Fruit fly (Drosophila melanogaster) whole organism: ENCODE measurements around the gene Aprt.

Experiments used
- CG8478 ChIP-seq: fragments of >200 bp; optimal IDR thresholded peaks from 2 replicates; lab custom pipeline; 2018; ENCODE audit warnings: inconsistent platforms
- Dll ChIP-seq: fragments of >200 bp; optimal IDR thresholded peaks from 2 replicates; lab custom pipeline; 2017
- EcR ChIP-seq, 2 experiments: fragments of >200 bp; optimal IDR thresholded peaks; 2 replicates each; lab custom pipeline; 2017; ENCODE audit warnings: missing biosample characterization in 2 of 2, missing genetic modification characterization in 2 of 2, missing genetic modification reagents in 2 of 2
- pan ChIP-seq: fragments of >200 bp; optimal IDR thresholded peaks from 2 replicates; lab custom pipeline; 2017
- psq ChIP-seq: fragments of >200 bp; optimal IDR thresholded peaks from 2 replicates; lab custom pipeline; 2017
- usp ChIP-seq: fragments of >200 bp; optimal IDR thresholded peaks from 2 replicates; lab custom pipeline; 2017; ENCODE audit warnings: missing biosample characterization, missing genetic modification characterization, mixed read lengths

The Aprt gene

dm6 chr3L:1897709-1898108 lies 12.9 kb upstream of the Aprt start:
- TF ChIP-seq EcR (GFP tag; optimal IDR thresholded peaks at IDR 0.05; lab: Kevin White, UChicago), result no peak
- no peak for TF ChIP-seq pan (lab: Kevin White, UChicago)
- TF ChIP-seq usp (GFP tag; lab: Kevin White, UChicago), result no peak
- no peak for TF ChIP-seq psq (lab: Kevin White, UChicago)
- TF ChIP-seq Dll (lab: Kevin White, UChicago), result no peak
- TF ChIP-seq CG8478 (lab: Kevin White, UChicago), result no peak

dm6 chr3L:1891914-1892313 lies 7.1 kb upstream of the Aprt start:
- no peak for TF ChIP-seq usp (GFP tag; lab: Kevin White, UChicago)
- TF ChIP-seq EcR (GFP tag; optimal IDR thresholded peaks at IDR 0.05; lab: Kevin White, UChicago), result no peak
- no peak for TF ChIP-seq CG8478 (lab: Kevin White, UChicago)
- TF ChIP-seq pan (lab: Kevin White, UChicago), result no peak
- no peak for TF ChIP-seq psq (lab: Kevin White, UChicago)
- TF ChIP-seq Dll (lab: Kevin White, UChicago), result no peak

dm6 chr3L:1890941-1891340 lies 6.1 kb upstream of the Aprt start:
- TF ChIP-seq CG8478 (lab: Kevin White, UChicago), result peak; percentile 36
- TF ChIP-seq psq (lab: Kevin White, UChicago), result no peak

- TF ChIP-seq Dll (lab: Kevin White, UChicago), result no peak
- no peak for TF ChIP-seq EcR (GFP tag; optimal IDR thresholded peaks at IDR 0.05; lab: Kevin White, UChicago)
- TF ChIP-seq CG8478 (lab: Kevin White, UChicago), result no peak
- TF ChIP-seq pan (lab: Kevin White, UChicago), result no peak
- no peak for TF ChIP-seq usp (GFP tag; lab: Kevin White, UChicago)
- TF ChIP-seq psq (lab: Kevin White, UChicago), result no peak
Observed at dm6 chr3L:1887929-1888529, 3.2 kb upstream of the Aprt start.

- no peak for TF ChIP-seq pan (lab: Kevin White, UChicago)
- no peak for TF ChIP-seq Dll (lab: Kevin White, UChicago)
- TF ChIP-seq usp (GFP tag; lab: Kevin White, UChicago), result no peak
- no peak for TF ChIP-seq EcR (GFP tag; optimal IDR thresholded peaks at IDR 0.05; lab: Kevin White, UChicago)
Observed at dm6 chr3L:1886125-1886544, 1.3 kb upstream of the Aprt start.

- TF ChIP-seq CG8478 (lab: Kevin White, UChicago) (no peak), EcR (GFP tag; optimal IDR thresholded peaks at IDR 0.05; lab: Kevin White, UChicago) (no peak), psq (lab: Kevin White, UChicago) (no peak), Dll (lab: Kevin White, UChicago) (no peak), usp (GFP tag; lab: Kevin White, UChicago) (no peak), pan (lab: Kevin White, UChicago) (no peak)
Observed at dm6 chr3L:1885436-1885835, 617 bp upstream of the Aprt start, which contains the start of gene Tmhs. TSS of gene Tmhs (plus strand) at chr3L:1885657.

- TF ChIP-seq pan (lab: Kevin White, UChicago) (no peak), psq (lab: Kevin White, UChicago) (no peak), usp (GFP tag; lab: Kevin White, UChicago) (no peak), EcR (GFP tag; optimal IDR thresholded peaks at IDR 0.05; lab: Kevin White, UChicago) (no peak), CG8478 (lab: Kevin White, UChicago) (no peak), Dll (lab: Kevin White, UChicago) (no peak)
Observed at dm6 chr3L:1882868-1883554, 1.8 kb downstream of the Aprt start, which contains the start of gene CG13937. TSS of gene CG13937 (minus strand) at chr3L:1883041.

- TF ChIP-seq usp (GFP tag; lab: Kevin White, UChicago), result no peak
- TF ChIP-seq CG8478 (lab: Kevin White, UChicago), result no peak
- TF ChIP-seq EcR (GFP tag; optimal IDR thresholded peaks at IDR 0.05; lab: Kevin White, UChicago), result no peak
- no peak for TF ChIP-seq Dll (lab: Kevin White, UChicago)
- no peak for TF ChIP-seq pan (lab: Kevin White, UChicago)
- TF ChIP-seq psq (lab: Kevin White, UChicago), result no peak
Observed at dm6 chr3L:1881919-1882318, 2.9 kb downstream of the Aprt start.

dm6 chr3L:1880692-1881091 lies 4.1 kb downstream of the Aprt start:
- TF ChIP-seq pan (lab: Kevin White, UChicago), result no peak
- no peak for TF ChIP-seq usp (GFP tag; lab: Kevin White, UChicago)
- no peak for TF ChIP-seq psq (lab: Kevin White, UChicago)
- TF ChIP-seq EcR (GFP tag; optimal IDR thresholded peaks at IDR 0.05; lab: Kevin White, UChicago), result no peak
- no peak for TF ChIP-seq CG8478 (lab: Kevin White, UChicago)
- no peak for TF ChIP-seq Dll (lab: Kevin White, UChicago)

dm6 chr3L:1876215-1876625 lies 8.6 kb downstream of the Aprt start, which contains the start of gene dre4:
TSS of gene dre4 (minus strand) at chr3L:1876312.
- TF ChIP-seq psq (lab: Kevin White, UChicago) (no peak), pan (lab: Kevin White, UChicago) (no peak), usp (GFP tag; lab: Kevin White, UChicago) (no peak), EcR (GFP tag; optimal IDR thresholded peaks at IDR 0.05; lab: Kevin White, UChicago) (no peak), Dll (lab: Kevin White, UChicago) (no peak)

- TF ChIP-seq CG8478 (lab: Kevin White, UChicago) (no peak), EcR (GFP tag; optimal IDR thresholded peaks at IDR 0.05; lab: Kevin White, UChicago) (no peak), usp (GFP tag; lab: Kevin White, UChicago) (no peak), psq (lab: Kevin White, UChicago) (no peak), pan (lab: Kevin White, UChicago) (no peak), Dll (lab: Kevin White, UChicago) (no peak)
Observed at dm6 chr3L:1869719-1870118, 15.1 kb downstream of the Aprt start, which contains the start of gene CG13924. TSS of gene CG13924 (plus strand) at chr3L:1870019.
